Worm (Caenorhabditis elegans) whole organism, L1 larva: Measurements from ENCODE around the gene sprr-3.
A peak's percentile ranks its signal among the peaks of the same experiment; 100 is the strongest.

ENCODE experiments used
- lin-15B ChIP-seq: fragments of 150-350 bp; sonication (generic microtip); optimal IDR thresholded peaks from 3 replicates; lab custom pipeline; 2014; ENCODE audit warnings: missing biosample characterization, missing genetic modification characterization
- snpc-4 ChIP-seq: fragments of 150-350 bp; optimal IDR thresholded peaks from 2 replicates; lab custom pipeline; 2014; ENCODE audit warnings: missing biosample characterization, missing genetic modification characterization

DNA sequence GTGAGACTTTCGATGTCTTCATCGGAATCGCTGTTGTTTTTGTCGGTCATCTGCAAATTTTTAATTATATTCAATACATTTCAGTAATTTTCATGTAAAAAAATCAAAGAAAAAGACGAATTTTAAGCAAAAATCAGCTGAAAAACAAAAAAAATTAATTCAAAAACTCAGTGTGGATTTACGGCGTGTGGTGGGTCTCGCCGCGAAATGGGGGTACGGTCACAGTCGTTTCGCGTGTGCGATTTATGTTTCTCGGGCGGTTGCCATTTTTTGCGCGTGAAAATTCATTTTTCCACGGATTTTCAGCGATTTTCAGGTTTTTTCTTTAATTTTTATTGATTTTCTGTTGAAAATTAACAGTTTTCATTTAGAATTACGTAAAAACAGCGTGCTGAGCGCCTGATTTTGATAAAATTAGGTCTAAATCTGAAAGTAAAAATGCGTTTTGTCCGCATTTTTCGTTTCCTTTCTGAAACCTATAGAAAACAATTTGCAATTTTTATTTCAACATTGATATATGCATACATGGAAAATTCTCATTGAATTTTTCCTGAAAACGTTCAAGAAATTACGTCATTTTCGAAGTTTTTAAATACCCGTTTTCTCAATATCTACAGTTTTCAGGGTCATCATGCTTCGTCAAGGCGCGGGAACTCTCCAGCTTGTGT, 46.8 kb upstream of the sprr-3 start, which contains the start of the genes ccdc-12 and Y69A2AR.18:
- TF ChIP-seq snpc-4 (tag; lab: Kevin White, UChicago) (peak; percentile 11), lin-15B (tag; lab: Kevin White, UChicago) (peak; percentile 22)
